Worm (Caenorhabditis elegans): ENCODE measurements around the gene ocr-2.

DNA sequence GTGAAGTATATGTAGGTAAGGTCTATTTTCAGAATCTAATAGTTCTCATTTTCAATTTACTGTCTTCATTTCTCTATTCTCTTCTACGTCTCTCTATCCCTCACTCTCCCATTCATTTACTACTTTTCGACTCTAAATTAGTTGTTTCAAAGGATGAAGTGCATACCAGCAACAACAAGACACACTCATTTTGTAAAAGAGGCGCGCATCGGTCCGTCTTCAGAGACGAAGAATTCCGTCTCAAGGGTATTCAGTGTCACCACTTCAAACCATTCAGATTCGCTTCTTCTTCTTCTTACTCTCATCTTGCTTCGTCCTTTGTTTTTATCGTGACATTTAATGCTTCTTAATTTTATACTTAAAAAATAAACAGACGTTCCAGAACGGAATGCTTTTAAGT is 48.5 kb downstream of the ocr-2 start:
- TF ChIP-seq unc-62 (GFP tag; optimal IDR thresholded peaks at IDR 0.05) (no peak), egl-27 (tag; optimal IDR thresholded peaks at IDR 0.05) (no peak), unc-39 (tag; optimal IDR thresholded peaks at IDR 0.05) (no peak), R02D3.7 (tag; optimal IDR thresholded peaks at IDR 0.05) (no peak)

All from whole organism, L2 larva.